Fruit fly (Drosophila melanogaster): ENCODE measurements around the gene atk.

Gene atk

dm6 chr3L:20444815-20445519, 19.7 kb downstream of the atk start:
- TF ChIP-seq ab (GFP tag; optimal IDR thresholded peaks at IDR 0.05) (no peak), gsb-n (tag; optimal IDR thresholded peaks at IDR 0.05) (peak; percentile 74), Spps (tag; optimal IDR thresholded peaks at IDR 0.05) (peak; percentile 66), dmrt11E (tag; optimal IDR thresholded peaks at IDR 0.05) (peak; percentile 75), CG2712 (tag; optimal IDR thresholded peaks at IDR 0.05) (peak; percentile 91), onecut (GFP tag; IDR thresholded peaks at IDR 0.05) (peak; percentile 75), Sry-δ (GFP tag; optimal IDR thresholded peaks at IDR 0.05) (no peak), kay (GFP tag; optimal IDR thresholded peaks at IDR 0.05) (peak; percentile 62), CG10209 (GFP tag; optimal IDR thresholded peaks at IDR 0.05) (peak; percentile 83), Dref (GFP tag; IDR thresholded peaks at IDR 0.05) (0 out of 2 replicates have a peak, but pooled peaks have one; percentile 36), CG12299 (tag; optimal IDR thresholded peaks at IDR 0.05) (peak; percentile 40), CG4328 (GFP tag; optimal IDR thresholded peaks at IDR 0.05) (peak; percentile 50), HHEX (GFP tag; optimal IDR thresholded peaks at IDR 0.05) (peak; percentile 87), CG11696 (GFP tag; IDR thresholded peaks at IDR 0.05) (peak; percentile 80), Ravus (GFP tag; IDR thresholded peaks at IDR 0.05) (peak; percentile 80), ara (GFP tag; IDR thresholded peaks at IDR 0.05) (peak; percentile 90), CG8290 (GFP tag; optimal IDR thresholded peaks at IDR 0.05) (peak; percentile 48), CG8290 (tag; optimal IDR thresholded peaks at IDR 0.05) (peak; percentile 0 to 82), Hey (tag; optimal IDR thresholded peaks at IDR 0.05) (no peak), stc (GFP tag; IDR thresholded peaks at IDR 0.05) (peak; percentile 91), CHES-1-like (GFP tag; optimal IDR thresholded peaks at IDR 0.05) (no peak), CG6254 (GFP tag; optimal IDR thresholded peaks at IDR 0.05) (peak; percentile 84), MTF-1 (GFP tag; optimal IDR thresholded peaks at IDR 0.05; ENCODE audit: borderline replicate concordance) (peak; percentile 75), eve (GFP tag; optimal IDR thresholded peaks at IDR 0.05) (peak in 1 of 2 experiments; percentile 62), fd64A (GFP tag; optimal IDR thresholded peaks at IDR 0.05) (peak; percentile 68), CG2678 (tag; optimal IDR thresholded peaks at IDR 0.05) (peak; percentile 89), CG17359 (tag; optimal IDR thresholded peaks at IDR 0.05) (peak; percentile 90), CG10321 (GFP tag; IDR thresholded peaks at IDR 0.05) (peak; percentile 24; the same call in 1 of the 2 replicates), nerfin-2 (GFP tag; IDR thresholded peaks at IDR 0.05; ENCODE audit: partially characterized antibody) (no peak), CG3726 (GFP tag; IDR thresholded peaks at IDR 0.05) (peak; percentile 74; the same call in 1 of the 3 replicates), tio (GFP tag; optimal IDR thresholded peaks at IDR 0.05) (peak; percentile 79), Atf3 (GFP tag; optimal IDR thresholded peaks at IDR 0.05) (peak; percentile 17), CG2875 (GFP tag; optimal IDR thresholded peaks at IDR 0.05) (peak; percentile 83), CG2199 (GFP tag; IDR thresholded peaks at IDR 0.05) (peak; percentile 95), CG10274 (GFP tag; optimal IDR thresholded peaks at IDR 0.05) (peak; percentile 52), slou (GFP tag; optimal IDR thresholded peaks at IDR 0.05) (peak; percentile 47), prd (optimal IDR thresholded peaks at IDR 0.05) (no peak), prd (GFP tag; IDR thresholded peaks at IDR 0.05) (peak; percentile 94), sima (GFP tag; optimal IDR thresholded peaks at IDR 0.05) (no peak), CG3847 (GFP tag; IDR thresholded peaks at IDR 0.05) (peak; percentile 78), sob (GFP tag; IDR thresholded peaks at IDR 0.05) (peak; percentile 93), cg (GFP tag; optimal IDR thresholded peaks at IDR 0.05) (no peak), E2f1 (GFP tag; IDR thresholded peaks at IDR 0.05) (peak; percentile 90), esg (GFP tag; conservative IDR thresholded peaks at IDR 0.05) (peak; percentile 89), CG33557 (GFP tag; optimal IDR thresholded peaks at IDR 0.05) (peak; percentile 20), h (optimal IDR thresholded peaks at IDR 0.05) (no peak), CG18262 (tag; optimal IDR thresholded peaks at IDR 0.05) (peak; percentile 88), ase (GFP tag; IDR thresholded peaks at IDR 0.05) (peak; percentile 94), CG14014 (GFP tag; IDR thresholded peaks at IDR 0.05) (peak; percentile 88), CG15696 (tag; optimal IDR thresholded peaks at IDR 0.05) (peak; percentile 43), nmo (GFP tag; optimal IDR thresholded peaks at IDR 0.05) (peak; percentile 87)
